Worm (Caenorhabditis elegans) whole organism, L2 larva: Measurements from ENCODE around the gene mip-2.

ENCODE experiments used
- ama-1 ChIP-seq: fragments of 150-350 bp; optimal IDR thresholded peaks from 2 replicates; lab custom pipeline; 2018; ENCODE audit warnings: inconsistent platforms
- egl-27 ChIP-seq: sonication (generic microtip); optimal IDR thresholded peaks from 3 replicates; lab custom pipeline; 2017; ENCODE audit warnings: missing biosample characterization, missing genetic modification reagents, missing genetic modification characterization
- mab-5 ChIP-seq: fragments of 150-350 bp; optimal IDR thresholded peaks from 2 replicates; lab custom pipeline; 2014; ENCODE audit warnings: missing biosample characterization, missing genetic modification characterization
- mdl-1 ChIP-seq, 2 experiments: fragments of 150-350 bp in 1 of 2; sonication (generic microtip) in 1 of 2; optimal IDR thresholded peaks; 2 replicates each; lab custom pipeline; 2017; ENCODE audit warnings: missing biosample characterization in 2 of 2, missing genetic modification characterization in 2 of 2
- nhr-25 ChIP-seq: fragments of 150-350 bp; sonication (generic microtip); optimal IDR thresholded peaks from 3 replicates; lab custom pipeline; 2014; ENCODE audit warnings: missing biosample characterization, missing genetic modification characterization
- unc-39 ChIP-seq: fragments of 150-350 bp; optimal IDR thresholded peaks from 2 replicates; lab custom pipeline; 2014; ENCODE audit warnings: missing biosample characterization, missing genetic modification characterization
- unc-55 ChIP-seq: fragments of 150-350 bp; sonication (generic microtip); optimal IDR thresholded peaks from 3 replicates; lab custom pipeline; 2014; ENCODE audit warnings: missing biosample characterization, missing genetic modification reagents, missing genetic modification characterization

DNA sequence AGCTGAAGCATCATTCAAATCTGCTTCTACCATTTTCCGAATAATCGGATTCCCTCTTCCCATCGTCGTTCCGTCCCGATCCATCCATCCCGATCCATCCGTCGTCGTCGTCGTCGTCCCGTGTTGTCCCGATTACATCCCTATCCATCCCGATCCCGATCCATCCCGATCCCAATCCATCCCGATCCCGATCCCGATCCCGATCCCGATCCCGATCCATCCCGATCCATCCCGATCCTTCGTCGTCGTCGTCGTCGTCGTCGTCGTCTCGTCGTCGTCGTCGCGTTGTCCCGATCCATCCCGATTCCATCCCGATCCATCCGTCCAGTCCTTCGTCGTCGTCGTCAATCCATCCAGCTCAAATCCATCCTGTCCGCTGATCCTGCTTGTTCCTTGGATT, 24.6 kb downstream of the mip-2 start:
- TF ChIP-seq egl-27 (tag; lab: Kevin White, UChicago) (no peak), unc-39 (tag; lab: Kevin White, UChicago) (no peak), mdl-1 (tag; optimal IDR thresholded peaks at IDR 0.05; lab: Kevin White, UChicago) (no peak), ama-1 (lab: Kevin White, UChicago) (no peak), mab-5 (tag; lab: Kevin White, UChicago) (no peak), unc-55 (GFP tag; lab: Kevin White, UChicago) (no peak), nhr-25 (tag; lab: Kevin White, UChicago) (no peak)
